Fruit fly (Drosophila melanogaster) whole organism, pupa: ENCODE data around the gene CG11658.

ENCODE experiments used
- CG13204 ChIP-seq: fragments of 200-800 bp; sonication (Bioruptor generic); optimal IDR thresholded peaks from 2 replicates; lab custom pipeline; 2018; ENCODE audit warnings: missing biosample characterization, mild to moderate bottlenecking, missing genetic modification characterization, moderate library complexity
- CG14655 ChIP-seq: fragments of 200-800 bp; sonication (Bioruptor generic); optimal IDR thresholded peaks from 3 replicates; lab custom pipeline; 2017; ENCODE audit warnings: mild to moderate bottlenecking, missing biosample characterization, missing genetic modification reagents, missing genetic modification characterization
- CG15710 ChIP-seq: fragments of 200-800 bp; sonication (Bioruptor generic); optimal IDR thresholded peaks from 2 replicates; lab custom pipeline; 2018; ENCODE audit warnings: missing biosample characterization, mild to moderate bottlenecking, missing genetic modification characterization, moderate library complexity
- CG17806 ChIP-seq: fragments of 200-800 bp; sonication (Bioruptor generic); optimal IDR thresholded peaks from 2 replicates; lab custom pipeline; 2018; ENCODE audit warnings: missing biosample characterization, mild to moderate bottlenecking, missing genetic modification characterization, moderate library complexity
- CG32121 ChIP-seq: fragments of 200-800 bp; sonication (Bioruptor generic); IDR thresholded peaks from 2 replicates; pipeline ENCODE4 v1.3.6; 2022; ENCODE audit warnings: missing biosample characterization, missing genetic modification characterization
- CG34367 ChIP-seq: fragments of 200-800 bp; sonication (Bioruptor generic); optimal IDR thresholded peaks from 2 replicates; lab custom pipeline; 2018; ENCODE audit warnings: missing biosample characterization, mild to moderate bottlenecking, missing genetic modification characterization
- CG4496 ChIP-seq: fragments of 200-800 bp; sonication (Bioruptor generic); IDR thresholded peaks from 3 replicates; pipeline ENCODE4 v1.3.6; 2022; ENCODE audit warnings: missing biosample characterization, missing genetic modification characterization
- CG8301 ChIP-seq: fragments of 200-800 bp; sonication (Bioruptor generic); optimal IDR thresholded peaks from 2 replicates; lab custom pipeline; 2018; ENCODE audit warnings: missing biosample characterization, mild to moderate bottlenecking, missing genetic modification characterization
- CG9948 ChIP-seq: fragments of 200-800 bp; sonication (Bioruptor generic); optimal IDR thresholded peaks from 2 replicates; lab custom pipeline; 2018; ENCODE audit warnings: missing biosample characterization, mild to moderate bottlenecking, missing genetic modification characterization, moderate library complexity
- D1 ChIP-seq: fragments of 200-800 bp; sonication (Bioruptor generic); optimal IDR thresholded peaks from 2 replicates; lab custom pipeline; 2018; ENCODE audit warnings: missing biosample characterization, mild to moderate bottlenecking, missing genetic modification characterization, moderate library complexity
- EcR ChIP-seq: fragments of 200-800 bp; sonication (Bioruptor generic); optimal IDR thresholded peaks from 3 replicates; lab custom pipeline; 2019; ENCODE audit warnings: missing biosample characterization, missing genetic modification characterization, mild to moderate bottlenecking, moderate library complexity, missing genetic modification reagents
- Pif1B ChIP-seq: fragments of 200-800 bp; sonication (Bioruptor generic); optimal IDR thresholded peaks from 3 replicates; lab custom pipeline; 2016; ENCODE audit warnings: missing biosample characterization, missing genetic modification characterization
- gl ChIP-seq: fragments of 200-800 bp; sonication (Bioruptor generic); optimal IDR thresholded peaks from 2 replicates; lab custom pipeline; 2018; ENCODE audit warnings: missing biosample characterization, mild to moderate bottlenecking, missing genetic modification characterization
- rn ChIP-seq: fragments of 200-800 bp; sonication (Bioruptor generic); IDR thresholded peaks from 2 replicates; pipeline ENCODE4 v1.3.6; 2022; ENCODE audit warnings: missing biosample characterization, missing genetic modification characterization

DNA sequence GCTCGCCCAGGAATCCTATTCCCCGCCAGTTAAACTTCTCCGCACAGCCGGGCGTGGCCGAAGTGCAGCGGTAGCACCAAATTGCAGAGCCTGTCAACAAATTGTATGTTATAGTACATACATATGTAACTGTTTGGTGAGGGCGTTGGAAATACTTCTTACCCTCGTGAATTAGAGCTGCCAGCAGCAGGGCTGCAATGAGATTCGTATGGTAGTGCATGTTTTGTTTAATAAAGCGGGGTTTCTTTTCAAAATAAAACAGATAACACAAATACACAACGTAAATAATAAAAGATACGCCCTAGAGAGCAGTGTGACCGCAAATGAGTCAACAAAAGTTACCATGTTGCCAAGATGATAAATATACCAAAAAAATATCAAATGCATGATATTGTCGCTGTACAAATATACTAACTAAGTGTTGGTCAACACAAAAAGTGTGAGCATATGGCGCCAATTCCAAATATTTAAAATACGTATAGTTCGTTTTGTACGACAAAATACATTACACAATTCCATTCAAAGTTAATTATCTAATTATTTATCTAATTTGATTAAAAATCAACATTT is 2.8 kb upstream of the CG11658 start, which contains the start of gene crim:
- TF ChIP-seq CG9948 = no peak
- no peak for TF ChIP-seq CG32121 (GFP tag; lab: Robert Waterston, UW)
- no peak for TF ChIP-seq gl (tag; lab: Kevin White, UChicago)
- no peak for TF ChIP-seq EcR (GFP tag; lab: Kevin White, UChicago)
- TF ChIP-seq CG13204 (GFP tag; lab: Kevin White, UChicago) = no peak
- TF ChIP-seq CG17806 = no peak
- TF ChIP-seq CG8301 = no peak
- no peak for TF ChIP-seq rn (GFP tag; lab: Robert Waterston, UW)
- TF ChIP-seq D1 (tag; lab: Kevin White, UChicago) = no peak
- no peak for TF ChIP-seq CG15710 (tag; lab: Kevin White, UChicago)
- no peak for TF ChIP-seq CG4496 (GFP tag; lab: Robert Waterston, UW)
- TF ChIP-seq Pif1B (GFP tag; lab: Kevin White, UChicago) = no peak
- no peak for TF ChIP-seq CG14655 (GFP tag; lab: Kevin White, UChicago)
- TF ChIP-seq CG34367 (tag; lab: Kevin White, UChicago) = no peak
